Fruit fly (Drosophila melanogaster) whole organism: ENCODE results near the gene CG14110.

Experiments
- CG8478 ChIP-seq: fragments of >200 bp; optimal IDR thresholded peaks from 2 replicates; lab custom pipeline; 2018; ENCODE audit warnings: inconsistent platforms
- Dll ChIP-seq: fragments of >200 bp; optimal IDR thresholded peaks from 2 replicates; lab custom pipeline; 2017
- EcR ChIP-seq, 2 experiments: fragments of >200 bp; optimal IDR thresholded peaks; 2 replicates each; lab custom pipeline; 2017; ENCODE audit warnings: missing biosample characterization in 2 of 2, missing genetic modification characterization in 2 of 2, missing genetic modification reagents in 2 of 2
- pan ChIP-seq: fragments of >200 bp; optimal IDR thresholded peaks from 2 replicates; lab custom pipeline; 2017
- psq ChIP-seq: fragments of >200 bp; optimal IDR thresholded peaks from 2 replicates; lab custom pipeline; 2017
- usp ChIP-seq: fragments of >200 bp; optimal IDR thresholded peaks from 2 replicates; lab custom pipeline; 2017; ENCODE audit warnings: missing biosample characterization, missing genetic modification characterization, mixed read lengths

CG14110 gene

DNA sequence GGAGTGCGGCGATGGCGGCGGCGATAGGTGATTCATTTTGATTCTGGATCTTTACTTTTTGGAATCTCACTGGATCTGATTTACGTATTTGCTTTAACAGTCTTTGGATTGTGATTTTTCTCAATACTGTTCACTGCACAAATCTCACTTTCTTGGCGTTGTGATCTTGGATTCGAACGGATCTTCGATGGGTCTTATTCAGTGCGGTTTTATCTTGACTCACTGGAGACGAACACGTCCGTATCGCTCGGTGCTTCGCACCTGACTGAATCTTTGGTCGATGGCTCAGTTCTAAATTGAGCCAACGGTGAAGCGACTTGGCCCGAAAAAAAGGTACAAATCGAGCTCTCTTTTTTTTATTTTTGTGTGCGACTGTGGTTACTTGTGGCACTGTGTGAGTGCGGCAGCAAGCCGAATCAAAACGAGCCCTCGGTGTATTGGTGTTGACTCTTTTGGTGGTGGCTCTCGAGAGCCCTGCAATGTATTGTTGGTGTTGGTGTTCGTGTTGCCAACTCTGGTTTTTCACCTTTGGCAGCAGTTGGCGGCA lies 16.4 kb downstream of the CG14110 start, which contains the start of gene sens:
Gene sens (minus strand): TSS at position 254 of the 547 bp plus-strand sequence.
- TF ChIP-seq EcR (GFP tag; optimal IDR thresholded peaks at IDR 0.05; lab: Kevin White, UChicago) (no peak), Dll (lab: Kevin White, UChicago) (no peak), usp (GFP tag; lab: Kevin White, UChicago) (no peak), psq (lab: Kevin White, UChicago) (no peak), CG8478 (lab: Kevin White, UChicago) (no peak), pan (lab: Kevin White, UChicago) (no peak)

DNA sequence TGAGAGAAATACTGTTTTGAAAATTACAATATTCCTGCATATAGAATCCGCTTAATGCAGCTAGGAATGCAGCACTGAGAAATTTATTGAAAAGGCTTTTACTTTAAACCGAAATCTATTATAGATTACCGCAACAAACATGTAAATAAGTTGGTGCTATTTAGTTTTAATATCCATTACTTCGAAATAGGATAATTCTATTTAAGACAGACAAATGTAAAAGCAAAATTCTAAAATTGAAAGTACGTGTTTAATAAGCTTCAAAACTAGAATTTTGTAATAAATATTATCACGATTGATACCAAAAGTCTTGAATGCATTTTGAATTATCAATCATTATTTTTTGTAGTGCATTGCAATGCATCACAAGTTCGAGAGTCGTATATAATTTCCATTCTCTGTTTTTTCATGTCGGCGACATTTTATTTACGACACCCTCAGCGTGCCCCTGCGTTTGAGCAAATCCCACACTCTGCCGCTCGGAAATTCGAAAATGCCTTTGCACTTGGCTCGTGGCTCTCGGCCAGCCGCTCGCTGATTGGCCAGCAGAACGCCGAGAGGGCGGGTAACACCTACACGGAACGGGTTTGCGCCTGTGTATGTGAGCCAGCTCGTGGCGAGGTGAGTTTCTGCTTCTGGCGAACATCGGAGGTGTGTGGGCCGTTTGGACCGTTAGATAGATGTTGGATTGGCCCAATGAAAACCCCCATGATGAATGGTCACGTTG lies 18.7 kb downstream of the CG14110 start:
- TF ChIP-seq EcR (GFP tag; optimal IDR thresholded peaks at IDR 0.05; lab: Kevin White, UChicago) = no peak
- no peak for TF ChIP-seq pan (lab: Kevin White, UChicago)
- TF ChIP-seq Dll (lab: Kevin White, UChicago) = no peak
- TF ChIP-seq psq (lab: Kevin White, UChicago) = no peak
- TF ChIP-seq CG8478 (lab: Kevin White, UChicago) = no peak
- TF ChIP-seq usp (GFP tag; lab: Kevin White, UChicago) = no peak

DNA sequence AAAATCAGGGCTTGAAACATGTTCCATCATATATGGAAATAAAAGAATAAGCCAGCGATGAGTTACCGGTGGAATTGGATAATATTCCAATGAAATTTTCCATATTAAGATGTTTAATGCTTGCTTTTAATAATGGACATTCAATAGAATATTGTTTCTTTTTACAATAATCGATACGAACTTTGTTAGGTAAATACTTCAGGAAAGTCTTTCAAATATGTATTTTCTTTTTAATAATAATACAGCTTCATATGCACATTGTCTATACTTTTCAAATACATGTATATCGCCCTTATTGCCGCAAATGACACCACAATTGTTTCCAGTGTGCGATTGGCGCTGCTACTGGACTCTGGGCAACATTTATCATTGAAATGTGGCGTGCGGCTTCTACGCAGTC lies 22.3 kb downstream of the CG14110 start:
- TF ChIP-seq psq (lab: Kevin White, UChicago) (no peak), Dll (lab: Kevin White, UChicago) (no peak), EcR (GFP tag; optimal IDR thresholded peaks at IDR 0.05; lab: Kevin White, UChicago) (no peak), CG8478 (lab: Kevin White, UChicago) (no peak), usp (GFP tag; lab: Kevin White, UChicago) (no peak), pan (lab: Kevin White, UChicago) (no peak)

DNA sequence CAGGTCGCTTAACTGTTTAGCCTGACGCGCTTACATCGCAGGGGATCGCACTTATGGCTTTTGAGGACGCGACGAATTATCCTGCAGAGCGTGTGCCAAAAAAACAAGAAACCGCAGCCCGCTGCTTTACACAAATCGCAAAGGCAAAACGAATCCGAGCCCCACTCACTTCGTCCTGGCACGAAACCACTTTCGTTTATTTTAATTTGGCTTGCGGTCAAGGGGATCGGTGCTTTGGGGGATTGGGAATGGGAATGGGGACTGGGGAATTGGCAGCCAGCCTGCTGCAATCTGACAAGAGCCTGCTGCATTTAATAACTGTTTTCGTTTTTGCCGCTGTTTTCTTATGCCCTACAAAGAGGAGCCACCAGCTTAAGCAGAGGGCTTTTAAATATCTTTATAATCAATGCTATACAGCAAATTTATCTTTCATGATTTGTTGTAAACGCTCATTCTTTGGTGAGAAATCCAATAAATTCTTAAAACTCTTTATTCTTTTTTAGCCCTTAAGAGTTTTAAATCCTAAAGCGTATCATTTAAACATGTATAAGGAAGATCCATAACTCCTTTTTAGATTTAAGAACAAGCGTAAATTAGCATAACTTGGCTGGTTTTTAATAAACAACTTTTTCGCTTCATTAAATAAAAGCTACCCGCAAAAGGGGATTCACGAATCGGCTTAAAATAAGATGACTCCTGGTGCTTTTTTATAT lies 25.4 kb downstream of the CG14110 start:
- no peak for TF ChIP-seq psq (lab: Kevin White, UChicago)
- no peak for TF ChIP-seq pan (lab: Kevin White, UChicago)
- no peak for TF ChIP-seq EcR (GFP tag; optimal IDR thresholded peaks at IDR 0.05; lab: Kevin White, UChicago)

DNA sequence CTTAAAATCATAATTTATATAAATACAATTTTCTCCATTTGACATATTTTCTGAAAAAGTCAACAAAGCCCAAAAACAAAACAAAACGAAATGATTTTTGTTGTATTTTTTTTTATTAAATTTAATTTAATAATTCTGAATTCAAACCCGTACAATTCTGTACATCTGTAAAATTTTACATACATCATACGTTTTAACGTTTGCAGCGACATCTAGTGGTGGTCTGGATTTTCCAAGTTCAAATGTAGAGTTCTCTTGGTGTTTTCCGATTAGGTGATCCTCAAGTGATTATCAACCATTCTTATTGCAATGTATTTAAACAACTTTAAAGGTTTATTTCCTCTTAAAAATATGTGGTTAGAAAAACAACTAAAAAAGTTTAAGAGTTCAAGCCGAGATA lies 26.4 kb downstream of the CG14110 start:
- no peak for TF ChIP-seq psq (lab: Kevin White, UChicago)
- TF ChIP-seq pan (lab: Kevin White, UChicago) = no peak
- no peak for TF ChIP-seq Dll (lab: Kevin White, UChicago)
- TF ChIP-seq EcR (GFP tag; optimal IDR thresholded peaks at IDR 0.05; lab: Kevin White, UChicago) = no peak
- no peak for TF ChIP-seq usp (GFP tag; lab: Kevin White, UChicago)
- no peak for TF ChIP-seq CG8478 (lab: Kevin White, UChicago)

DNA sequence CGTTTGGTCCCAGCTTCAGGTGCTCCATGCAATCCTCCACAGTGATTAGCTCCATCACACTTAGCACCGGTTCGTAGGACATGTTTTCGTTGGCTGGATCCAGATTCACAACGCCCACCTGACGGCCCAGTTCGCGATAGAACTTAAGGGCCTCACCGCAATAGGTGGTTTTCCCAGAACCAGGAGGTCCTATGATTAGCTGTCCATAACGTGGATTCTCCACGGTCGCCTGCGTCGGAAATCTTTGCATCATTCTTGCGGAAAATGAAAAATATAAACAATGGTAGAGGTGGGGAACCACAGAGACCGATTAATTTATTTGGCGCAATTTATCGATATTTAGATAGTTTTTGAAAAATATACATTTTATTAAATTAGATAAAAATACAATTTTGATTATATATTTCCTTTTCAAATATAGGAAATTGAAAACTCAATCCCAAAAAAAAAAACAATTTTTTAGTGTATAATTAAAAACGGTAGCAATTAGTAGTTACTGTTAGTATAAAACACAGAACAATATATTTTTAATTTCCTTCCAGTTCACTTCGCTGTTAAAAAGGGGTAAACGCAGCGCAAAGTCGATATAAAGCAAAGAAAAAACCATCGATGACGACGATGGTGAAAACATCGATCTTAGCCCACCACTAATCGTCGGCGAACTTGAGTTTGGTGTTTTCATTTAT lies 27.8 kb downstream of the CG14110 start, which contains the start of the genes CG10222 and flr:
Gene CG10222 (minus strand): TSS at position 254 of the 686 bp plus-strand sequence.
Gene flr (plus strand): TSS at position 644 of the 686 bp plus-strand sequence.
- no peak for TF ChIP-seq Dll (lab: Kevin White, UChicago)
- no peak for TF ChIP-seq EcR (GFP tag; optimal IDR thresholded peaks at IDR 0.05; lab: Kevin White, UChicago)
- TF ChIP-seq pan (lab: Kevin White, UChicago) = no peak
- TF ChIP-seq psq (lab: Kevin White, UChicago) = no peak
- TF ChIP-seq usp (GFP tag; lab: Kevin White, UChicago) = no peak
- no peak for TF ChIP-seq CG8478 (lab: Kevin White, UChicago)

DNA sequence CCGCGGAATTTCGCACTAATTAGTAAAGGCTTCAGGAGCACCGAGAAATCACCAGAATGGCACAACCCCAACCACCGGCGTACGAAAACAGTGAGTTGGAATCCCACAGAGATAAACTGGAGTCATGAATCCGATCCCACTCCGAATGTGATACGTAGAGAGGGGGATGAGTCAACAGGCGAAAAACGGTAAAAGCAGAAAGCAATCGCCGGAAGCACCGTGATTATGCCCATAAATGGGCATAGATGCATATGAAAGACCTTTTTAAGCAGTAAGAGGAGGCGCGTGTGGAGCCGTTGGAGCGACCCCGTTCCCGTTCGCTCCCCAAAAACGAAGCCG lies 28.3 kb downstream of the CG14110 start:
- TF ChIP-seq EcR (GFP tag; optimal IDR thresholded peaks at IDR 0.05; lab: Kevin White, UChicago) (no peak), usp (GFP tag; lab: Kevin White, UChicago) (no peak), Dll (lab: Kevin White, UChicago) (no peak), pan (lab: Kevin White, UChicago) (no peak), CG8478 (lab: Kevin White, UChicago) (no peak), psq (lab: Kevin White, UChicago) (no peak)

DNA sequence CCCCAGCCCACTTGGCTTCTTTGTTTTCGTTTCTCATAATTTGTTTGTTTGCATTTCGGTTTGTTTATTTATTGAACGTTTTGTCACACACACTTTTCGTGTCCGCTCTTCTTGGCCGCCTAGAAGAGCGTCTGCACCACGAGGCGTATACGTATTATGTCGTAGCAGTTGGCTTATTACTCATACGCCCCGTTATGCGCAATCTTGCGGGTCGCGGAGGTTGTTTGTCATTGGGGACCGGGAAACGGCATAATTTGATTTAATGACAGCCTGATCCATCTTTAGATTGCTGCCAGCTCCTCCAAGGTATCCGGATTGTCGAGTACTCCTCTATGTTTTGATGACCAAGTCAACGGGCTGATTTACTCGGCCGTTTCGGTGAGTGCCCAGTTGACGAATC lies 35.6 kb downstream of the CG14110 start:
- TF ChIP-seq psq (lab: Kevin White, UChicago) = no peak
- no peak for TF ChIP-seq usp (GFP tag; lab: Kevin White, UChicago)
- no peak for TF ChIP-seq CG8478 (lab: Kevin White, UChicago)
- no peak for TF ChIP-seq pan (lab: Kevin White, UChicago)
- TF ChIP-seq Dll (lab: Kevin White, UChicago) = no peak
- no peak for TF ChIP-seq EcR (GFP tag; optimal IDR thresholded peaks at IDR 0.05; lab: Kevin White, UChicago)

DNA sequence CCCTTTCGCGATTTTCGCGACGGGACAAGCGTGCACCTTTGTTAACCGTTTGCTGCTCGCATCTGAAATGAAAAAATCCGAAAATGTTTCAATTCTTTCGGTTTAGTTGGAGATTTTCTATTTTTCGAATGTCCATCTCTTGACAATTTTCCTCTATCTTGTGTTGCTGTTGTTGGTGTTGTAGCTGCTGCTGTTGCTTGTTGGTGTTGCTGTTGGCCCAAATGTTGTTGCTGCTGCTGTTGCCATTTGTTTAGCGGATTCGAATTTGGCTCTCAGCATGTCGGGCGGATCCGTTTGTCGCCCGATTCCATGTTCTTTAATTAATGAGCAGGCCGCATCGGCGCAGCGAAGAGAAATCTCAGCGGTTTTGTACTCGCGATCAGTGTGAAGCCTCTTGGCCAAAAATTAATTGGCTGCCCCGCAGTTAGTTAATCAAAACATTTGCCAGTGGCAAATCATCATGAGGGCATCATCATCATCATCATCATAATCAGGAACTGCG lies 37.7 kb downstream of the CG14110 start, which contains the start of gene CG32121:
Gene CG32121 (minus strand): TSS at position 51 of the 502 bp plus-strand sequence.
- TF ChIP-seq pan (lab: Kevin White, UChicago) = no peak
- no peak for TF ChIP-seq psq (lab: Kevin White, UChicago)
- TF ChIP-seq EcR (GFP tag; optimal IDR thresholded peaks at IDR 0.05; lab: Kevin White, UChicago) = no peak
- TF ChIP-seq Dll (lab: Kevin White, UChicago) = no peak
- no peak for TF ChIP-seq usp (GFP tag; lab: Kevin White, UChicago)
- no peak for TF ChIP-seq CG8478 (lab: Kevin White, UChicago)

DNA sequence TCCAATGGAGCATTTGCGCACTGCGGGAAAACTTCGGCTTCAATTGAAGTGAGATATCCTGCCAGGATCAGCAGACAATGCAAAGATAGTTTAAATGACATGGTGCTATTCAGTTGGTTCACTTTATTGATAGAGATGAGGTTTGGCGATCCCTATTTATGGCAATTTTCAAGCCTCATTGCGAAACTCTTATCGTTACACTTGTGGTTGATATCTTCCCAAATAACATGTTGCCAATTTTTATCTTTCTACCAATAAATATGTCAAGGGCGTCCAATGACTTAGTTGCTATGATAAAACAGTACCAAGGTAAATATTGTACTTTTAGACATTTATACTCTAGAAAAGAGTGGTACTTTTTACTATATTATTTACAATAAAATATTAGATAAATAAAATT lies 39.5 kb downstream of the CG14110 start, which contains the start of gene CG33263:
Gene CG33263 (minus strand): TSS at position 101 of the 400 bp plus-strand sequence.
- TF ChIP-seq usp (GFP tag; lab: Kevin White, UChicago) = no peak
- no peak for TF ChIP-seq Dll (lab: Kevin White, UChicago)
- no peak for TF ChIP-seq psq (lab: Kevin White, UChicago)
- no peak for TF ChIP-seq CG8478 (lab: Kevin White, UChicago)
- TF ChIP-seq EcR (GFP tag; optimal IDR thresholded peaks at IDR 0.05; lab: Kevin White, UChicago) = no peak
- TF ChIP-seq pan (lab: Kevin White, UChicago) = no peak
